Fruit fly (Drosophila melanogaster) whole organism: ENCODE data around the gene MFS3.

ENCODE experiments used
- CG8478 ChIP-seq: fragments of >200 bp; optimal IDR thresholded peaks from 2 replicates; lab custom pipeline; 2018; ENCODE audit warnings: inconsistent platforms
- Dll ChIP-seq: fragments of >200 bp; optimal IDR thresholded peaks from 2 replicates; lab custom pipeline; 2017
- EcR ChIP-seq, 2 experiments: fragments of >200 bp; optimal IDR thresholded peaks; 2 replicates each; lab custom pipeline; 2017; ENCODE audit warnings: missing biosample characterization in 2 of 2, missing genetic modification characterization in 2 of 2, missing genetic modification reagents in 2 of 2
- pan ChIP-seq: fragments of >200 bp; optimal IDR thresholded peaks from 2 replicates; lab custom pipeline; 2017
- usp ChIP-seq: fragments of >200 bp; optimal IDR thresholded peaks from 2 replicates; lab custom pipeline; 2017; ENCODE audit warnings: missing biosample characterization, missing genetic modification characterization, mixed read lengths

- TF ChIP-seq pan (lab: Kevin White, UChicago) (no peak), Dll (lab: Kevin White, UChicago) (no peak), EcR (GFP tag; optimal IDR thresholded peaks at IDR 0.05; lab: Kevin White, UChicago) (no peak), usp (no peak), CG8478 (lab: Kevin White, UChicago) (no peak)
Observed at dm6 chr2L:1120206-1120902, 22.6 kb upstream of the MFS3 start.
